Worm (Caenorhabditis elegans) whole organism, L4/young adult: ENCODE data around the gene T11F9.22.
A peak's percentile ranks its signal among the peaks of the same experiment; 100 is the strongest.

Experiments used
- W03F9.2 ChIP-seq: fragments of 150-350 bp; optimal IDR thresholded peaks from 2 replicates; lab custom pipeline; 2014; ENCODE audit warnings: missing biosample characterization, missing genetic modification characterization
- dao-5 ChIP-seq: sonication (generic microtip); optimal IDR thresholded peaks from 2 replicates; lab custom pipeline; 2016; ENCODE audit warnings: missing genotype, missing genetic modification characterization, moderate library complexity, missing compliant biosample characterization
- him-1 ChIP-seq: sonication (generic microtip); optimal IDR thresholded peaks from 2 replicates; lab custom pipeline; 2016; ENCODE audit warnings: missing genotype, missing genetic modification reagents, missing genetic modification characterization, missing compliant biosample characterization

Gene T11F9.22

DNA sequence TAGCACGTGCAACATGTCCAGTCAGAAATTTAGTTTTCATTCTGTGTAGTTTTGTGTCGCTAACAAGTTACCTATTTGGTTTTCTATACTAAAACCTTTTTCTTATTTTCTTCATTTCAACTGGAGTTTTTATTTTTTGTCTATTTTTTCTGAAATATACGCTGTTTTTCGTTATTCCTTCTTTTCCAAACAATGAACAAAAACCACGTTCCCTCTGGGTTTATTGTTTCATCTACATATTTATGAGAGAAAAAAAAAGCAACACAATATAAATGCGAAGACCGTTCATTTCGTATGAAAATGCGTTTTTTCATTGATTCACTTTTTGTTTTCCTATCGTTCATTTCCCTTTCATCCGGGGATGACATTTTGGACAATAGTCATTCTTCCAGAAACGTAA is at the start of gene T11F9.22:
T11F9.22 (plus strand) TSS at position 301 of the 400 bp plus-strand sequence.
- no peak for TF ChIP-seq him-1 (tag; lab: Kevin White, UChicago)
- TF ChIP-seq dao-5 (tag; lab: Kevin White, UChicago), result no peak
- no peak for TF ChIP-seq W03F9.2 (tag; lab: Kevin White, UChicago)

DNA sequence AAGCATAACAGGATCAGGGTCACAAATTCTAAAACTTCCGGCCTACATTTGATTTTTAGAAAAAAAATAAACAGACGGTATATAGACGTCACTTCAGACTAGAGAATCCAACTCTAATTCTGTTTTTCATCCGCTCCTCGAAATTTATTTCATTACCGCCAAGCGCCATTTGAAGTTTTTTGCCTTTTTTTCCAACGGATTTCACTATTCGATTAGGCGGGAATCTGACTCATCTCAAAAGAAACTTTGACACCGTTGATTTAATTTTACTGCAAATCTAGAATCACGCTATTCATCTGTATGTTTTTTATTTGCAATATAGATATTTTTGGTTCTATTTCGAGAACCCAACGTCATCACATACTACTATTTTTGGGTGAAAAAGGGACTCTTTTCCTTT is 48.7 kb upstream of the T11F9.22 start:
- no peak for TF ChIP-seq W03F9.2 (tag; lab: Kevin White, UChicago)
- no peak for TF ChIP-seq dao-5 (tag; lab: Kevin White, UChicago)
- no peak for TF ChIP-seq him-1 (tag; lab: Kevin White, UChicago)

DNA sequence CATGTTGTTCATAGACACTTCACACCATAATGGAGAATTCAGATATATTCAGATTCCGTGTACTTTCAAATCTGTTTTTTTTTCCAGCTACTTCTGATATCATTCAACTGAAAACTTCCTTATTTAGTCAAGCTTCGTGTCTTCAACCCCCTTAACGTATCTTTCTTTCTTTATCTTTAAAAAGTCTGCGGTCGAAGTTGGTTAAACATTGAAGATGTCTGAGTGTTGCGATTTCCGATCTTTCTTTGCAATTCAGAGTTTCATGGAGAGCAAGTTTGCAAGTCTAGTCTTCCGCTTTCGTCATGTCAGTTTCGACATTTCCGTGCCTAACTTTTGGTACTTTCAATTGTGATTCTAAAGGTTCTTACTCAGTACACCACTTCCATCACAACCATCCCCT is 44.3 kb upstream of the T11F9.22 start:
- TF ChIP-seq dao-5 (tag; lab: Kevin White, UChicago) (no peak), W03F9.2 (tag; lab: Kevin White, UChicago) (no peak), him-1 (tag; lab: Kevin White, UChicago) (no peak)

DNA sequence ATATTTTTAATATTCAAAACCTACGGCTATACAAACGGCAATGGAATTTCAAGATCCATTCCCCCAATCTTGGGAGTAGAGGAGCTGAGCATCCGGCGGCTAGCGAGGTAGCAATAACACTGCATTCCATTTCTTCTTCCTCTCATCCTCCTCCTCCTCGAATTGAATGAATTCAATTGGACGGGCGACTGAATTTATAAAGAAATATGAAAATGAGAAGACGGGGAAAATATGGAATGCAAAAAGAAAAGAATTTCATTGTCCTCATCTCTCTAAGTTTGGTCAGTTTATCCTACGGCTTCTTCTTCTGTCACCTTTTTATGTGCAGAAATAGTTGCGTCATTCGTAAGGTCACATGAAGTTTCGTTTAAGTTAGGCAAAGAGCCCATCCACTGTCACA is 43.1 kb upstream of the T11F9.22 start:
- TF ChIP-seq dao-5 (tag; lab: Kevin White, UChicago) (no peak), W03F9.2 (tag; lab: Kevin White, UChicago) (no peak)

DNA sequence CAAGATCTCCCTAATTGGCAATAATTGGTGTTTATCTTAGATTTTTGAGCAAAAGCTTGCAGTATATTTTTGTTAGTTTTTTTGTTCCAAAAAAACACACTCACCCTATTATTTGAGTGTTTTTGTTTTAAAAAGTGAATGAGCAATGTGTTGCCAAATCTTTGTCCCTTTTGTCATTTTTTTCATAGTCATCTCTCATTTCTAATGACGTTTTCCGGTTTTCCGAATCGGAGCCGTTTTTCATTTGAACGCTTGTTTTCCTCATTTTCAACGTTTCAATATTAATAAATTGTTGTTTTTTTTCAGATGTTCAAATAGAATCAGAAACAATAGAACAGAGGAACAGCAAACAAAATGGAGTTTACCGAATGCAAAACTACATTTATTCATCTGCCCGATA is 41.0 kb upstream of the T11F9.22 start, which contains the start of gene dmsr-1:
dmsr-1 (plus strand) TSS at position 301 of the 400 bp plus-strand sequence.
- TF ChIP-seq W03F9.2 (tag; lab: Kevin White, UChicago) (no peak), dao-5 (tag; lab: Kevin White, UChicago) (no peak), him-1 (tag; lab: Kevin White, UChicago) (no peak)

DNA sequence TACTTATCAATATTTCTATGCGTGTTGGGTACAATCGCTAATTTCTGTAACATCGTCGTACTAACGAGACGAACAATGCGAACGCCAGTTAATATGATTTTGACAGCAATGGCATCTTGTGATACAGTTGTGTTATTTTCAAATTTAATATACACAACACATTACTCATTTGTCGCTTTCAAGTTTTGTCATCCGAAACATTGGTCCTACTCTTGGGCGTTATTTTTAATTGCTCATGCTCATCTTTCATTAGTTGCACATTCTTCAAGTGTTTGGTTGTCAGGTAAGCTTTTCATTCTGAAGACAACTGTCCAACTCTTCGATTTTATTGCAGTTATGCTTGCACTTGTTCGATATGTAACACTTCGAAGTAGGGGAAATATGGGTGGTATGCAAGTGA is 40.3 kb upstream of the T11F9.22 start:
- TF ChIP-seq him-1 (tag; lab: Kevin White, UChicago) (no peak), dao-5 (tag; lab: Kevin White, UChicago) (no peak), W03F9.2 (tag; lab: Kevin White, UChicago) (no peak)

DNA sequence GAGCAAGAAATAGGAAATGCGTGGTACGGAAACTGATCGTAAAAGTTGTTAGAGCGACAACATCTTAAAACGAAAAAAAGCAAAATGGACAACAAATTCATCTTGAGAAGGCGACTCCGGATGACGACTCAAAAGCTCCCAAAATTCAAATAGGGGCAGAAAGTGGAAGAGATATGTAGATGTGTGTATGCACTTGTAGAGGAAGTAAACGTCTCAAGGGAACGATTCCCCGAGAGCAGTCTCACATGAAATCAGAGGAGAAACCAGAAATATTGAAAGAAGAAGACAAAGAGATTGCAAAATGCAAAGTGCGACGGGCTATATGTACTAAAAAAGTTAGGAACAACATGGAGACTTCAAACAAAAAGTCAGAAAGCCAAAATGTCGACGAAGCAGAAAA is 36.0 kb upstream of the T11F9.22 start, which contains the start of gene F57B7.2:
F57B7.2 (minus strand) TSS at position 101 of the 400 bp plus-strand sequence.
- no peak for TF ChIP-seq W03F9.2 (tag; lab: Kevin White, UChicago)
- no peak for TF ChIP-seq him-1 (tag; lab: Kevin White, UChicago)
- TF ChIP-seq dao-5 (tag; lab: Kevin White, UChicago), result no peak

DNA sequence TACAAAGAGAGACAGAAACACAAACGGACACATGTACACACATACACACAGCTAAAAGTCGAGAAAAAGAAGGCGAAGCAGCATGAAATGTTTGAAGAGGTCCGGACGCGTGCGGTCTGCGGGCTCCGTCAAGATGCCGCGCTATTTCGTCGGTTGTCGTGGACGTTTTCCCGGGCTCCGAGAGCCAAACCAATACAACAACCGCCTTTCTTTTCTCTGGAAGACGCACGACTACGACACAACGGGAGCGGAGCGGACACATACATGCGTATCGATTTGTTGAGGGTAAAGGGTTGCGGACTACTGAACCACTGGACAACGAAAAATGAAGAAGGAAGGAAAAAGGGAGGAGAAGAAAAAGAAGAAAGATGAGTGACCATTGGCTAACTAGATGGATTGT is 34.1 kb upstream of the T11F9.22 start:
- TF ChIP-seq dao-5 (tag; lab: Kevin White, UChicago), result no peak
- peak; percentile 35 for TF ChIP-seq him-1 (tag; lab: Kevin White, UChicago)

DNA sequence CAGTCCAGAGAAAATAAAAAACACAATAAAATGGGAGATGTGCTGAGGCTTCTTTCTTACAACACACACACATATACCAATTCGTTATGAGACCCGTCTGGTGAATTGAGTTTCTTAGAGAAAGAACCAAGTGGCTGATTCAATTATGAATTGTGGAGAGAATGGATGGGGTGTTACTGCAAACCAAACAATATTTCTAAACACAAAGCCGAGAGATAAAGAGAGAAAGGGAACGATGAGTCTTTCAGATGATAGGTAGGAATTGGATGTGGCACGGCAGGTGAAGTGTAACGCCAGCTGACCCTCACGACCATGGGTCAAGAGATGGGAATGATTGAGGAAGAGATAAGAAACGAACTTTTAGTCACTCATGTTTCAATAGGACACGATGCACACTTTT is 33.2 kb upstream of the T11F9.22 start, which contains the start of gene mig-17:
mig-17 (plus strand) TSS at position 389 of the 400 bp plus-strand sequence.
- TF ChIP-seq dao-5 (tag; lab: Kevin White, UChicago) (no peak), him-1 (tag; lab: Kevin White, UChicago) (no peak), W03F9.2 (tag; lab: Kevin White, UChicago) (no peak)

DNA sequence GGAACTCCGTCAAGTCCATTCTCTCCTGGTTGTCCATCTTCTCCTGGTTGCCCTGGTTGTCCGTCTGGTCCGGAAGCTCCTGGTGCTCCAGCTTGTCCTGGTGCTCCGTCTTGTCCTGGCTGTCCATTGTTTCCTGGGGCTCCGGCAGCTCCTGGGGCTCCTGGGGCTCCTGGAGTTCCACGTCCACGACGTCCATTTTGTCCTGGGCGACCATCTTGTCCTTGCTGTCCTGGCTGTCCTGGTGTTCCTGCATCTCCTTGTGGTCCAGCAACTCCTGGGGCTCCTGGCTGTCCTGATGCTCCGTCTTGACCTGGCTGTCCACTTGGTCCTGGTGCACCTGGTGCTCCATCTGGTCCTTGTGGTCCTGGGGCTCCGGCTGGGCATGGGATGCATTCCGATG is 30.1 kb upstream of the T11F9.22 start:
- TF ChIP-seq W03F9.2 (tag; lab: Kevin White, UChicago) (no peak), him-1 (tag; lab: Kevin White, UChicago) (no peak), dao-5 (tag; lab: Kevin White, UChicago) (no peak)

DNA sequence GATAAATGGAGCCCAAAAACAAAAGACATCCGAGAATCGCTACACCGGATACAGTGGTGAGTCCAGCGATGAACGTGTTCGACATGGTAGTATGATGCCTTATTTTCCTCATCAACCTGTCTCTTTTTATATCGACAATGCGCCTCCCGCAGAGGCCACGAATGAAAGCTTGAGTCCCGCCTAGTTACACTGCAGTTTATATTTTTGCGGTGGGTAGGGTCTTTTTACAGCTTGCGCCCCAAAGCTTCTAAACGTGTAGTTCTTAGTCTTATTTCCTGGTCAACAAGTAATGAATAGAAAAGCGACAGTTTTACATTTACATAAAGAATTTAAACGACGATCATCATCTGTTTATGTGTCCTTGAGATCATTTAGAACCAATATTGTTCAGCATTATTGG is 29.2 kb upstream of the T11F9.22 start, which contains the start of gene col-156:
col-156 (minus strand) TSS at position 101 of the 400 bp plus-strand sequence.
- no peak for TF ChIP-seq W03F9.2 (tag; lab: Kevin White, UChicago)
- TF ChIP-seq dao-5 (tag; lab: Kevin White, UChicago), result no peak
- TF ChIP-seq him-1 (tag; lab: Kevin White, UChicago), result no peak

DNA sequence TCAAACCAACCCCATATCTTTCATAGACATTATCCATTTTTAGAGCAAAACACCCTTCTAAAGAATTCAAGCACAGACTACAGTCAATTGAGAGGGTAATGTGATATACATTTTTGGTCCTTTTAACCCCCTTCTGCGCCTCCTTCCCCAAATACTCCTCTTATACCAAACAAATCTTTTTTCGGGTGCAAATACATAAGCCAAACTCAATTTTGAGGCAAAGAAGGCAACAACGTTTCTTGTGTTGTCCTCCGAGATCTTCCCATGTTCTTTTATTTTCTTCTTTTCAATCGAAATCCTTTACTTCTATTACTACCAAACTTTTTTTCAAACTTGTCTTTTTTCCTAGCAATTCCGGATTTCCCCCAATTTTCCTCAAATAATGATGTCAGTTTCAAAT is 24.6 kb upstream of the T11F9.22 start:
- TF ChIP-seq dao-5 (tag; lab: Kevin White, UChicago), result no peak
- TF ChIP-seq him-1 (tag; lab: Kevin White, UChicago), result no peak
- TF ChIP-seq W03F9.2 (tag; lab: Kevin White, UChicago), result no peak

DNA sequence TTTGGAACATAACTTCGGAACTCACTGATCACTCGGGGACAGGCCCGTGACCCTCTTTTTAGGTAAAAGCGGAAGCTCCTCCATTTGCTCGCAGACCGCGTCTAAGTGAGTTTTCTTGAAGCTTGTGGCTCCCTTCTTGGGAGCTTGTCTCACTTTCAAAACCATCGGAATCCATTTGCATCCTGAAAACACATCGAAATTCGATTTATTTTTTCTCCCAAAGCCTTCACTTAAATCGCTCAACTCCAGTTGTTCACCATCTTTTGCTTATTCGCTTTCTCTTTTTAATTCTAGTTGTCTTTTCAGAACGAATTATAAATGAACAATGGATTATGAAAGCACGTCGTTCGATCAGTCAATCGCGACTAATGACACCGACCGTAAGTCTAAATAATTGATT is 20.3 kb upstream of the T11F9.22 start, which contains the start of gene T11F9.1:
T11F9.1 (plus strand) TSS at position 301 of the 400 bp plus-strand sequence.
- TF ChIP-seq dao-5 (tag; lab: Kevin White, UChicago) (no peak), him-1 (tag; lab: Kevin White, UChicago) (no peak), W03F9.2 (tag; lab: Kevin White, UChicago) (no peak)

DNA sequence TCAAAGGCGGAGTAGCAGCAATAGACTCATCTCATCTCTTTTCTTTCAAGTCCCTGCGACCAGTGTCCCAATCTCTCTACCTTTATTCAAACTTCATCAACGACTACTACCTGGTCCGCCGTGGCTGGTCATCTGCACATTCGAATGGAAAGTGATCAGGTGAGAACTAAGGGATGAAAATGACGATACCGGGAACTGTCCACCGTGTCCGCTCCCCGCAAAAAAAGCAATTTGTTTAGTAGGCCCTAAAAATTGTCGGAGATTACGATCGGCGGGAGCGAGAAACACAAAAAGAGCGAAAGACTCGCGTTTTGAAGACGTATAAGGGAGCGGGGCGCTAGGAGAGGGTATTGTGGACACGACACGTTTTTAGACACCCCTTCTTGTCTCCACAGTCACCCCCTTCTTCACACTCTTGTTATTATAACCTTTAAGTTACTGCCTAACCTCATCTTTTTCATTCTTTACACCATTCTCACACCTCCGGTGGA is 16.5 kb upstream of the T11F9.22 start, which contains the start of gene zipt-16:
zipt-16 (plus strand) TSS at position 51 of the 491 bp plus-strand sequence.
- no peak for TF ChIP-seq dao-5 (tag; lab: Kevin White, UChicago)
- TF ChIP-seq him-1 (tag; lab: Kevin White, UChicago), result no peak
- TF ChIP-seq W03F9.2 (tag; lab: Kevin White, UChicago), result no peak
